Fruit fly (Drosophila melanogaster): ENCODE measurements around the gene CG14050.

DNA sequence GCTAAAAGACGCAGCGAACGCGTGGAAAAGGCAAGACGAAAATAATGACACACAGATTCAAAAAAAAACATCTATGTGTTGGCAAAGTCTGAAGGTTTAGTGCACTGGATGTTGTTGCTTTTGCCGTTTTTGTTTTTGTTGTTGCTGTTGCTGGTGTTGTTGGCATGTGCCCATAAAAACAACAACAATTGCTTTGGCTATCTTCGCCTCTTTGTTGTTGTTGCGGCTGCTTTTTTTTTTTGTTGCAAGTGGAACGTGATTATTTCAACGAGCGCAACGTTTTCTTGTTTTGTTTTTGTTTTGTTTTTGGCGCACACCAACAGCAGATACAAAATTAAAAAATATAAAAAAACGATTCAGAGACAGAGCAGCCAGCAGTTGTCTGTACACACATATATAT is 36.9 kb downstream of the CG14050 start:
- TF ChIP-seq CG8478 (optimal IDR thresholded peaks at IDR 0.05), result no peak
- TF ChIP-seq CTCF (optimal IDR thresholded peaks at IDR 0.05), result no peak

Data from S2 (cell line).